Worm (Caenorhabditis elegans) whole organism, L4 larva: Measurements from ENCODE around the gene lgc-18.

Experiments
- Y48G9A.11 ChIP-seq: fragments of 200-800 bp; sonication (Bioruptor generic); IDR thresholded peaks from 2 replicates; pipeline ENCODE4 v1.3.6; 2022; ENCODE audit warnings: missing genetic modification reagents, missing genetic modification characterization, missing compliant biosample characterization
- attf-4 ChIP-seq: sonication (generic microtip); optimal IDR thresholded peaks from 3 replicates; lab custom pipeline; 2017; ENCODE audit warnings: missing biosample characterization, missing genetic modification characterization
- ceh-82 ChIP-seq: sonication (generic microtip); optimal IDR thresholded peaks from 2 replicates; lab custom pipeline; 2017; ENCODE audit warnings: missing biosample characterization, missing genetic modification characterization
- lin-38 ChIP-seq: fragments of 200-800 bp; sonication (Bioruptor generic); IDR thresholded peaks from 2 replicates; pipeline ENCODE4 v1.3.6; 2022; ENCODE audit warnings: missing genetic modification reagents, missing genetic modification characterization, missing compliant biosample characterization
- mdl-1 ChIP-seq, 2 experiments: fragments of 150-350 bp in 1 of 2; sonication (generic microtip) in 1 of 2; optimal IDR thresholded peaks; 2 replicates each; lab custom pipeline; 2014 to 2017; ENCODE audit warnings: missing biosample characterization in 2 of 2, missing genetic modification characterization in 2 of 2
- nhr-11 ChIP-seq: fragments of 150-350 bp; optimal IDR thresholded peaks from 2 replicates; lab custom pipeline; 2014; ENCODE audit warnings: missing biosample characterization, missing genetic modification characterization
- nhr-76 ChIP-seq: fragments of 150-350 bp; optimal IDR thresholded peaks from 2 replicates; lab custom pipeline; 2014; ENCODE audit warnings: missing biosample characterization, missing genetic modification characterization
- skn-1 ChIP-seq: fragments of 150-350 bp; optimal IDR thresholded peaks from 2 replicates; lab custom pipeline; 2014; ENCODE audit warnings: missing biosample characterization, missing genetic modification characterization
- snpc-4 ChIP-seq: fragments of 150-350 bp; optimal IDR thresholded peaks from 2 replicates; lab custom pipeline; 2014; ENCODE audit warnings: missing biosample characterization, missing genetic modification characterization
- zfp-3 ChIP-seq: fragments of 200-800 bp; sonication (Bioruptor generic); conservative IDR thresholded peaks from 2 replicates; pipeline ENCODE4 v1.3.6; 2022; ENCODE audit warnings: missing genetic modification reagents, missing genetic modification characterization, missing compliant biosample characterization

- TF ChIP-seq nhr-76 (no peak), Y48G9A.11 (GFP tag; lab: Robert Waterston, UW) (no peak), attf-4 (no peak), zfp-3 (no peak), ceh-82 (no peak), skn-1 (no peak), nhr-11 (tag; lab: Kevin White, UChicago) (no peak), lin-38 (GFP tag; lab: Robert Waterston, UW) (no peak), mdl-1 (tag; optimal IDR thresholded peaks at IDR 0.05; lab: Kevin White, UChicago) (peak in 1 of 2 experiments; percentile 2), snpc-4 (no peak)
These were observed 44.7 kb upstream of the lgc-18 start for ce11 chrX:12080581-12081162.
